Worm (Caenorhabditis elegans) whole organism, late embryonic: ENCODE data around the gene hrg-9.

Experiments used
- F13H6.1 ChIP-seq: sonication (generic microtip); optimal IDR thresholded peaks from 2 replicates; lab custom pipeline; 2016; ENCODE audit warnings: missing genetic modification characterization, missing compliant biosample characterization
- K09A11.1 ChIP-seq: sonication (generic microtip); optimal IDR thresholded peaks from 2 replicates; lab custom pipeline; 2017; ENCODE audit warnings: antibody characterized with exemption, mild to moderate bottlenecking, missing genetic modification characterization, missing compliant biosample characterization; ENCODE audit not compliant: insufficient read depth
- ama-1 ChIP-seq: fragments of 150-350 bp; optimal IDR thresholded peaks from 2 replicates; lab custom pipeline; 2014
- ceh-34 ChIP-seq: sonication (generic microtip); optimal IDR thresholded peaks from 2 replicates; lab custom pipeline; 2016; ENCODE audit warnings: mild to moderate bottlenecking, missing genetic modification characterization, missing compliant biosample characterization
- ets-4 ChIP-seq: sonication (generic microtip); optimal IDR thresholded peaks from 2 replicates; lab custom pipeline; 2016; ENCODE audit warnings: missing genetic modification characterization, missing compliant biosample characterization
- eyg-1 ChIP-seq: sonication (generic microtip); optimal IDR thresholded peaks from 2 replicates; lab custom pipeline; 2016; ENCODE audit warnings: missing genotype, missing genetic modification characterization, missing compliant biosample characterization
- fax-1 ChIP-seq: sonication (generic microtip); optimal IDR thresholded peaks from 2 replicates; lab custom pipeline; 2016; ENCODE audit warnings: missing genotype, missing genetic modification characterization, missing compliant biosample characterization
- fkh-6 ChIP-seq: sonication (generic microtip); optimal IDR thresholded peaks from 2 replicates; lab custom pipeline; 2016; ENCODE audit warnings: missing genetic modification characterization, missing compliant biosample characterization
- madf-2 ChIP-seq: sonication (generic microtip); optimal IDR thresholded peaks from 2 replicates; lab custom pipeline; 2017; ENCODE audit warnings: missing genetic modification characterization, missing compliant biosample characterization
- pag-3 ChIP-seq: sonication (generic microtip); optimal IDR thresholded peaks from 2 replicates; lab custom pipeline; 2016; ENCODE audit warnings: missing compliant biosample characterization, missing genetic modification characterization, borderline replicate concordance
- tbx-2 ChIP-seq: sonication (generic microtip); optimal IDR thresholded peaks from 2 replicates; lab custom pipeline; 2016; ENCODE audit warnings: missing genetic modification characterization, missing compliant biosample characterization
- unc-55 ChIP-seq: sonication (generic microtip); optimal IDR thresholded peaks from 2 replicates; lab custom pipeline; 2017; ENCODE audit warnings: missing biosample characterization, missing genetic modification reagents, missing genetic modification characterization

DNA sequence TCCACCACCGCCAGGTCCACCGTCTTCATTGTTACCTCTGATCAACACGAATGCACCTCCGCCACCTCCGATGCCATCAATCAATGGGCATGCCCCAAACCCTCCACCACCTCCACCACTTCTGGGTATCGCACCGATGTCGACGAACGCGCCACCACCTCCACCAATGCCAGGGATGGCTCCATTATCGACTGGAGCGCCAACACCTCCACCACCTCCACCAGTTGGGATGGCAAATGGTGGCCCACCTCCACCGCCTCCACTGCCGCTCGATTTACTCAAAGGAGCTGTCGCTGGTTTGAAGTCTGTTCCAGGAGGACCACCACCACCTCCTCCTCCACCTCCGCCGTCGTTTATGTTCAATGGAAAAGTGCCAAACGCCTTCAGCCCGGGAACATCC lies 41.2 kb upstream of the hrg-9 start:
- TF ChIP-seq K09A11.1 (tag; lab: Kevin White, UChicago) (no peak), madf-2 (tag; lab: Kevin White, UChicago) (no peak), eyg-1 (tag; lab: Kevin White, UChicago) (no peak), ama-1 (no peak), ceh-34 (no peak), pag-3 (tag; lab: Kevin White, UChicago) (no peak), fax-1 (tag; lab: Kevin White, UChicago) (no peak), ets-4 (tag; lab: Kevin White, UChicago) (no peak), F13H6.1 (tag; lab: Kevin White, UChicago) (no peak), fkh-6 (tag; lab: Kevin White, UChicago) (no peak), unc-55 (GFP tag; lab: Kevin White, UChicago) (no peak), tbx-2 (tag; lab: Kevin White, UChicago) (no peak)
